Fruit fly (Drosophila melanogaster) Kc167 (cell line): ENCODE measurements around the gene eIF2gamma.

Source experiments
- Myc ChIP-seq: fragments of >200 bp; optimal IDR thresholded peaks from 2 replicates; lab custom pipeline; 2017; ENCODE audit warnings: missing external identifiers
- Sin3A ChIP-seq: fragments of >200 bp; optimal IDR thresholded peaks from 2 replicates; lab custom pipeline; 2018; ENCODE audit warnings: missing external identifiers
- h ChIP-seq: fragments of >200 bp; optimal IDR thresholded peaks from 3 replicates; lab custom pipeline; 2018; ENCODE audit warnings: missing external identifiers
- insv ChIP-seq: fragments of >200 bp; optimal IDR thresholded peaks from 3 replicates; lab custom pipeline; 2018; ENCODE audit warnings: missing external identifiers
- psq ChIP-seq: fragments of >200 bp; optimal IDR thresholded peaks from 2 replicates; lab custom pipeline; 2017; ENCODE audit warnings: missing external identifiers
- ttk ChIP-seq: sonication (Bioruptor generic); optimal IDR thresholded peaks from 2 replicates; lab custom pipeline; 2017; ENCODE audit warnings: missing external identifiers

The eIF2gamma gene

dm6 chr3R:15262710-15263672, at the start of gene eIF2gamma, which contains the start of gene Set:
eIF2gamma (minus strand) TSS chr3R:15263458.
Set (plus strand) TSS chr3R:15263552.
- TF ChIP-seq Myc (lab: Kevin White, UChicago) (no peak), Sin3A (lab: Kevin White, UChicago) (no peak), insv (lab: Kevin White, UChicago) (no peak), psq (lab: Kevin White, UChicago) (no peak), h (no peak), ttk (lab: Kevin White, UChicago) (no peak)

DNA sequence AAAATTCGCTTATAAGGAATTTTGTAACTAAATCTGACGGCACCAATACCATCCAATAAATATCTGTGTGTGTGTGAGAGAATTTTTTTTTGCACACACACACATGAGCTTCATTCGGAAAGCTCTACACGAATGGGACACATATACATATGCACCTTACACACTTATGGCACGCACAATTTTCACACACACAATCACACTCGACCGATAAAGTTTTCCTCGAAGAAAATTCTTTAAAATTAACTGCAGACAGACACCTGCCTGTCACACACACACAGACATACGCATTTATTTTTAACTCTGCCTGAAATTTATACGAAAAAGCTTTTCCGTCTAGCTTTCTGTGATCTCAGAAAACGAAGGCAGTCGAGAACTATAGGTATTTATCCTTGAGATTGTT, 47.4 kb upstream of the eIF2gamma start:
- TF ChIP-seq Sin3A (lab: Kevin White, UChicago) = no peak
- TF ChIP-seq psq (lab: Kevin White, UChicago) = no peak
- TF ChIP-seq Myc (lab: Kevin White, UChicago) = no peak
- TF ChIP-seq insv (lab: Kevin White, UChicago) = no peak
- TF ChIP-seq ttk (lab: Kevin White, UChicago) = no peak
- TF ChIP-seq h = no peak

- TF ChIP-seq h (no peak), ttk (lab: Kevin White, UChicago) (no peak), insv (lab: Kevin White, UChicago) (no peak), Sin3A (lab: Kevin White, UChicago) (no peak), psq (lab: Kevin White, UChicago) (no peak), Myc (lab: Kevin White, UChicago) (no peak)
Observed at dm6 chr3R:15309924-15310323, 46.7 kb upstream of the eIF2gamma start, which contains the start of gene Tm2. Tm2 (plus strand) TSS chr3R:15310193.

DNA sequence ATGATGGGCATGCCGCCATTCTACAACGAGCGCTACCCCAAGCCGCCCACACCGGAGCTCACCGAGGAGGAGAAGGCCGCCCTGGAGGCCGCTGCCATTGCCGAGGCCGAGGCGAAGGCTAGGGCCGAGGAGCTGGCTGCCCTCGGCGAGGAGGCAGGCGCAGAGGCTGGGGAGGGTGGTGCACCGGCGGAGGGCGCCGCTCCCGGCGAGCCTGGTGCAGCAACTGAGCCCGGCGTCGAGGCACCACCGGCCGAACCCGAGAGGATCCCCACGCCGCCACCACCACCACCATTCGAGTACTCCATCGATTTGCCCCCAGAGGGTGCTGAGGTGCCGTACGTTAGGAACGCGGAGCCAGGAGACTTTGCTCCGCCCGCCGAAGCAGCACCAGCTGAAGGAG, 42.0 kb upstream of the eIF2gamma start:
- TF ChIP-seq Sin3A (lab: Kevin White, UChicago) (no peak), h (no peak), insv (lab: Kevin White, UChicago) (no peak), ttk (lab: Kevin White, UChicago) (no peak), Myc (lab: Kevin White, UChicago) (no peak), psq (lab: Kevin White, UChicago) (no peak)

dm6 chr3R:15297904-15298303, 34.6 kb upstream of the eIF2gamma start:
- no peak for TF ChIP-seq insv (lab: Kevin White, UChicago)
- TF ChIP-seq h = no peak
- TF ChIP-seq ttk (lab: Kevin White, UChicago) = no peak
- no peak for TF ChIP-seq psq (lab: Kevin White, UChicago)
- no peak for TF ChIP-seq Sin3A (lab: Kevin White, UChicago)

DNA sequence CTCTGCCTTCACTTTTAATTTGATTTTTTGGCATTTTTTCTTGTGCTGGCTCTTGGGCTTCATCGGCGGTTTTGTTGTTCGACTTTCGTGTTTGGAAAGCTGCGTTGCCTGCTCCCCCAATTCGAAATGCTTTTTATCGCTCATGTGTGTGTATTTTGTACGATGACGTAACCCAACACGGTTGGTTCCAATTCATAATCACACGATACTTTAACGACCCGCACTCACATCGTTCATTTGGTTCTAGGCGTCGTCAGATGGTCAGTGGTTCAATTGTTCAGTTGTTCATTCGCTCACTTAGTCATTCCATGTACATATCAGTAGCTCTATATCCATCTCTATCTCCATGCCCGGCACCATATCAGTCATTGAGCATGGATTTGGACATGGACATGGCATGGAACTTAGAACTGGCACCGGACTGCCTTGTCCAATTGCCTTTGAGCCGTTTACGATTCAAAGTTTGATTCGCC, 30.7 kb upstream of the eIF2gamma start:
- no peak for TF ChIP-seq Myc (lab: Kevin White, UChicago)
- no peak for TF ChIP-seq h
- no peak for TF ChIP-seq insv (lab: Kevin White, UChicago)
- no peak for TF ChIP-seq psq (lab: Kevin White, UChicago)

DNA sequence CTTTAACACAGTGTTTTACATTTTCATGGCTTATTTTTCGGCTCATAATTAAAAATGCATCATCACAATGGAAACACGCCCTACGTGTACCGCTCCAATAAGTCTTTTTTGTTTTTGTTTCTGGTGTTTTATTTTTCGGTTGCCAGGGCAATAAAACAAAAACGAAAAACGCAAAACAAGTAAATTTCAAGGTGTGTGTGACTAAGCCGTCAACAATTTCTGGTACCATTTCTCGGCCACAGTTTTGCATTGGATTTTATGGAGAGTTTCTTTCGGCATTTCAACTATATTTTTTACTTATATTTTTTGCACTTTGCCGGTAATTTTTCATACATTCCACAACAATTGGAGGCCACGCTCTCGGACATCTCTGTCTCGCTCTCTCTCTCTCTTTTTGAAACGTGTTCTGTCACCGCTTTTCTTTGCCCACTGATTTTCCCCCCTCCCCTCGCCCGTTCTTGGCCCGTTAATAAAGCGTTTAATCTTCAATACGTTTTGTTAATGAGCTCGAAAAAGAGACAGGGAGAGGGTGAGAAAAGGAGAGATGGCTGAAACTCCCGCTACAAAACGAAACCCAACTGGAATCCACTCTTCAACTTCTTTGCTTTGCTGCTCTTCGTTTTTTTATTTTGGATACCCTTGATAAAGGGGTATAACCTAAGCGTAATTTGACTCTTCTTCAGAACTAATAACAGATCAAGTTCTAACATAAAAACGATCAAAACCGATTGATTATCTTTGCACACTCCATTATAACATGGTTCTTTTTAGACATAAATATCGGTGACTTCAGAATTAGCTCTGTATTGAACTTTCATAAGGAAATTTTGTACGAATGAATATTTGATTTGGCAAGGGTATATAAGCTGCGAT, 30.0 kb upstream of the eIF2gamma start:
- TF ChIP-seq Sin3A (lab: Kevin White, UChicago) = no peak
- no peak for TF ChIP-seq h
- no peak for TF ChIP-seq psq (lab: Kevin White, UChicago)
- no peak for TF ChIP-seq ttk (lab: Kevin White, UChicago)
- no peak for TF ChIP-seq Myc (lab: Kevin White, UChicago)
- no peak for TF ChIP-seq insv (lab: Kevin White, UChicago)

- TF ChIP-seq psq (lab: Kevin White, UChicago) (no peak), Sin3A (lab: Kevin White, UChicago) (no peak), h (no peak), insv (lab: Kevin White, UChicago) (no peak), Myc (lab: Kevin White, UChicago) (no peak), ttk (lab: Kevin White, UChicago) (no peak)
Observed at dm6 chr3R:15292241-15293004, 29.2 kb upstream of the eIF2gamma start.

DNA sequence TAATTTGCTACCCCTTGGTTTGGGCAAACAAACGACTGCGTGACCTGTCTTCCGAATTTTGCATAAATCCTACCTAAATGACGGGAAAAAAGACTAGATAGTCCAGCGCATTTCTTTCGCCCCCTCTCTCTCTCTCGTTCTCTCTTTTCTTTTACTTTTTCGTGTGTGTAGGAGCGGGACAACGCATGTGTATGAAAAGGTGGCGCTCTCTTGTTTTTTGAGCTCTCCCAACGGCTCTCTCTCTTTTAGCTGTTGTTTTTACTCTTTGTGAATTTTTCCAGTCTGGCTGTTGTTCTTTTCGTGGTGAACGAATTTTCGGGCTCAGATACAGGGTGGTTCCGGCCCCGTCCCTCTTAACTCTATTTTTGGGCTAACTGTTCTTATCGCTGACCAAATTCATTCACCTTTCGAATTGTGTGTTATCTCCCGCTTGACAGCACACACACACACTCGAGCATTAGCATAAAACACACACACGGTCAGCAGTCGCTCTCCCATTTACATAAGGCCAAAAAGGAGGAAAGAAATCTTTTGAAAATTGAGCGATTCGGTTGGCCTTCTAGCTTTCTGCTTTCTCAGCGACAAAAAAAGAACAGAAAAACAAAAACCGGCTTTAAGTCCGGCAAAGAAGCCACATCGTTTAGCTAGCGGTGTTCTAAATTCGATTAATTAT, 28.4 kb upstream of the eIF2gamma start:
- TF ChIP-seq ttk (lab: Kevin White, UChicago) = no peak
- no peak for TF ChIP-seq psq (lab: Kevin White, UChicago)
- no peak for TF ChIP-seq h
- no peak for TF ChIP-seq insv (lab: Kevin White, UChicago)
- no peak for TF ChIP-seq Myc (lab: Kevin White, UChicago)
- no peak for TF ChIP-seq Sin3A (lab: Kevin White, UChicago)

dm6 chr3R:15290642-15291118, 27.4 kb upstream of the eIF2gamma start, which contains the start of gene CG45218:
CG45218 (minus strand) TSS chr3R:15290799.
- no peak for TF ChIP-seq psq (lab: Kevin White, UChicago)
- TF ChIP-seq insv (lab: Kevin White, UChicago) = no peak
